Fruit fly (Drosophila melanogaster) whole organism, embryonic: ENCODE data around the gene SNRPG.

Experiments
- ATbp ChIP-seq: fragments of 200-800 bp; sonication (Bioruptor generic); optimal IDR thresholded peaks from 2 replicates; lab custom pipeline; 2017; ENCODE audit warnings: missing biosample characterization, mild to moderate bottlenecking, missing genetic modification characterization, missing genetic modification reagents
- Awh ChIP-seq: fragments of 200-800 bp; sonication (Bioruptor generic); IDR thresholded peaks from 2 replicates; pipeline ENCODE4, ENCODE4 v1.3.6; 2022; ENCODE audit warnings: missing biosample characterization, missing genetic modification characterization
- BtbVII ChIP-seq: fragments of 200-800 bp; sonication (Bioruptor generic); optimal IDR thresholded peaks from 3 replicates; lab custom pipeline; 2017; ENCODE audit warnings: missing biosample characterization, mild to moderate bottlenecking, missing genetic modification characterization
- CG10274 ChIP-seq: fragments of 200-800 bp; sonication (Bioruptor generic); optimal IDR thresholded peaks from 3 replicates; lab custom pipeline; 2017; ENCODE audit warnings: missing biosample characterization, mild to moderate bottlenecking, missing genetic modification characterization
- CG10543 ChIP-seq: fragments of 200-800 bp; sonication (Bioruptor generic); optimal IDR thresholded peaks from 3 replicates; lab custom pipeline; 2017; ENCODE audit warnings: missing biosample characterization, mild to moderate bottlenecking, missing genetic modification characterization, moderate library complexity
- CG11695 ChIP-seq: fragments of 200-800 bp; sonication (Bioruptor generic); IDR thresholded peaks from 3 replicates; pipeline ENCODE4 v1.3.6; 2022; ENCODE audit warnings: missing biosample characterization, missing genetic modification characterization
- CG14710 ChIP-seq: fragments of 200-800 bp; sonication (Bioruptor generic); optimal IDR thresholded peaks from 3 replicates; lab custom pipeline; 2019; ENCODE audit warnings: missing biosample characterization, mild to moderate bottlenecking, missing genetic modification characterization, moderate library complexity
- CG15601 ChIP-seq: fragments of 200-800 bp; sonication (Bioruptor generic); optimal IDR thresholded peaks from 3 replicates; lab custom pipeline; 2019; ENCODE audit warnings: missing biosample characterization, mild to moderate bottlenecking, missing genetic modification characterization, moderate library complexity
- CG15696 ChIP-seq: fragments of 200-800 bp; sonication (Bioruptor generic); optimal IDR thresholded peaks from 2 replicates; lab custom pipeline; 2019; ENCODE audit warnings: missing biosample characterization, mild to moderate bottlenecking, missing genetic modification characterization, moderate library complexity
- CG16779 ChIP-seq: fragments of 200-800 bp; sonication (Bioruptor generic); IDR thresholded peaks from 2 replicates; pipeline ENCODE4 v1.3.6; 2022; ENCODE audit warnings: missing biosample characterization, missing genetic modification characterization
- CG17612 ChIP-seq: fragments of 200-800 bp; sonication (Bioruptor generic); IDR thresholded peaks from 2 replicates; pipeline ENCODE4 v1.3.6; 2022; ENCODE audit warnings: missing biosample characterization, missing genetic modification characterization
- CG2120 ChIP-seq: fragments of 200-800 bp; sonication (Bioruptor generic); optimal IDR thresholded peaks from 3 replicates; lab custom pipeline; 2016; ENCODE audit warnings: missing biosample characterization, missing genetic modification characterization
- CG2202 ChIP-seq: fragments of 200-800 bp; sonication (Bioruptor generic); optimal IDR thresholded peaks from 2 replicates; lab custom pipeline; 2018; ENCODE audit warnings: missing biosample characterization, mild to moderate bottlenecking, missing genetic modification characterization
- CG33557 ChIP-seq: fragments of 200-800 bp; sonication (Bioruptor generic); optimal IDR thresholded peaks from 2 replicates; lab custom pipeline; 2019; ENCODE audit warnings: missing biosample characterization, mild to moderate bottlenecking, missing genetic modification characterization, moderate library complexity
- CG5245 ChIP-seq: fragments of 200-800 bp; sonication (Bioruptor generic); optimal IDR thresholded peaks from 3 replicates; lab custom pipeline; 2016; ENCODE audit warnings: missing biosample characterization, missing genetic modification characterization
- CG7745 ChIP-seq: fragments of 200-800 bp; sonication (Bioruptor generic); optimal IDR thresholded peaks from 2 replicates; lab custom pipeline; 2018; ENCODE audit warnings: missing biosample characterization, mild to moderate bottlenecking, missing genetic modification characterization, moderate library complexity
- CG7987 ChIP-seq: fragments of 200-800 bp; sonication (Bioruptor generic); optimal IDR thresholded peaks from 2 replicates; lab custom pipeline; 2018; ENCODE audit warnings: missing biosample characterization, mild to moderate bottlenecking, missing genetic modification characterization, moderate library complexity
- CrebB ChIP-seq: fragments of 200-800 bp; sonication (Bioruptor generic); optimal IDR thresholded peaks from 3 replicates; lab custom pipeline; 2018; ENCODE audit warnings: missing biosample characterization, mild to moderate bottlenecking, missing genetic modification characterization
- D19A ChIP-seq: fragments of 200-800 bp; optimal IDR thresholded peaks from 3 replicates; lab custom pipeline; 2019; ENCODE audit warnings: missing biosample characterization, mild to moderate bottlenecking, missing genetic modification characterization, moderate library complexity
- Dip3 ChIP-seq: fragments of 200-800 bp; sonication (Bioruptor generic); optimal IDR thresholded peaks from 3 replicates; lab custom pipeline; 2016; ENCODE audit warnings: missing biosample characterization, missing genetic modification characterization
- Dref ChIP-seq: fragments of 200-800 bp; sonication (Bioruptor generic); IDR thresholded peaks from 2 replicates; pipeline ENCODE4 v1.3.6; 2022; ENCODE audit warnings: missing biosample characterization, missing genetic modification characterization
- Eip74EF ChIP-seq, 2 experiments: fragments of 200-800 bp in 1 of 2; fragments of >200 bp in 1 of 2; sonication (Bioruptor generic) in 1 of 2; optimal IDR thresholded peaks; 2 replicates each; lab custom pipeline; 2017 to 2019; ENCODE audit warnings: missing biosample characterization in 2 of 2, missing genetic modification characterization in 2 of 2, mild to moderate bottlenecking in 1 of 2, moderate library complexity in 1 of 2
- Ets65A ChIP-seq: fragments of 200-800 bp; sonication (Bioruptor generic); peaks from one replicate; lab custom pipeline; 2016; ENCODE audit warnings: missing biosample characterization, missing genetic modification characterization
- HLHmδ ChIP-seq: fragments of 200-800 bp; sonication (Bioruptor generic); optimal IDR thresholded peaks from 2 replicates; lab custom pipeline; 2018; ENCODE audit warnings: missing biosample characterization, mild to moderate bottlenecking, missing genetic modification characterization, moderate library complexity
- Hey ChIP-seq: fragments of 200-800 bp; sonication (Bioruptor generic); optimal IDR thresholded peaks from 3 replicates; lab custom pipeline; 2018; ENCODE audit warnings: missing biosample characterization, mild to moderate bottlenecking, missing genetic modification characterization
- Hr78 ChIP-seq, 2 experiments: fragments of 200-800 bp in 1 of 2; fragments of >200 bp in 1 of 2; sonication (Bioruptor generic) in 1 of 2; optimal IDR thresholded peaks; 2 replicates each; lab custom pipeline; 2017 to 2019; ENCODE audit warnings: missing biosample characterization in 2 of 2, missing genetic modification characterization in 2 of 2, mild to moderate bottlenecking in 1 of 2, moderate library complexity in 1 of 2
- MTF-1 ChIP-seq: fragments of 200-800 bp; sonication (Bioruptor generic); optimal IDR thresholded peaks from 2 replicates; lab custom pipeline; 2018; ENCODE audit warnings: missing biosample characterization, mild to moderate bottlenecking, missing genetic modification characterization, borderline replicate concordance
- Med ChIP-seq: fragments of 200-800 bp; sonication (Bioruptor generic); peaks from one replicate; lab custom pipeline; 2016; ENCODE audit warnings: missing biosample characterization, missing genetic modification characterization, mild to moderate bottlenecking, inconsistent platforms, moderate library complexity
- Myb ChIP-seq: fragments of 200-800 bp; sonication (Bioruptor generic); optimal IDR thresholded peaks from 2 replicates; lab custom pipeline; 2016; ENCODE audit warnings: missing biosample characterization, missing genetic modification characterization
- Pdp1 ChIP-seq, 2 experiments: fragments of 200-800 bp; sonication (Bioruptor generic); optimal IDR thresholded peaks; 3 replicates each; lab custom pipeline; 2016; ENCODE audit warnings: missing biosample characterization in 2 of 2, missing genetic modification characterization in 2 of 2, mild to moderate bottlenecking in 1 of 2, moderate library complexity in 1 of 2
- Side ChIP-seq: fragments of 200-800 bp; sonication (Bioruptor generic); optimal IDR thresholded peaks from 2 replicates; lab custom pipeline; 2016; ENCODE audit warnings: missing biosample characterization, missing genetic modification characterization
- bigmax ChIP-seq: fragments of 200-800 bp; sonication (Bioruptor generic); optimal IDR thresholded peaks from 2 replicates; lab custom pipeline; 2018; ENCODE audit warnings: missing biosample characterization, mild to moderate bottlenecking, missing genetic modification characterization
- bsh ChIP-seq, 2 experiments: fragments of 200-800 bp; sonication (Bioruptor generic); optimal IDR thresholded peaks; 2 replicates each; lab custom pipeline; 2017 to 2018; ENCODE audit warnings: mild to moderate bottlenecking in 2 of 2, missing biosample characterization in 2 of 2, missing genetic modification characterization in 2 of 2, moderate library complexity in 1 of 2
- crol ChIP-seq: fragments of 200-800 bp; sonication (Bioruptor generic); IDR thresholded peaks from 2 replicates; pipeline ENCODE4 v1.3.6; 2022; ENCODE audit warnings: missing biosample characterization, missing genetic modification characterization
- dmrt11E ChIP-seq: fragments of 200-800 bp; sonication (Bioruptor generic); optimal IDR thresholded peaks from 3 replicates; lab custom pipeline; 2018; ENCODE audit warnings: missing biosample characterization, mild to moderate bottlenecking, missing genetic modification characterization, moderate library complexity
- exex ChIP-seq: fragments of 200-800 bp; sonication (Bioruptor generic); optimal IDR thresholded peaks from 4 replicates; lab custom pipeline; 2018; ENCODE audit warnings: missing biosample characterization, mild to moderate bottlenecking, missing genetic modification characterization, moderate library complexity
- fd64A ChIP-seq: fragments of 200-800 bp; sonication (Bioruptor generic); optimal IDR thresholded peaks from 3 replicates; lab custom pipeline; 2018; ENCODE audit warnings: missing biosample characterization, mild to moderate bottlenecking, missing genetic modification characterization
- jing ChIP-seq: fragments of 200-800 bp; sonication (Bioruptor generic); optimal IDR thresholded peaks from 2 replicates; lab custom pipeline; 2018; ENCODE audit warnings: missing biosample characterization, mild to moderate bottlenecking, missing genetic modification characterization
- kay ChIP-seq: fragments of 200-800 bp; sonication (Bioruptor generic); optimal IDR thresholded peaks from 2 replicates; lab custom pipeline; 2016; ENCODE audit warnings: missing biosample characterization, missing genetic modification characterization
- kni ChIP-seq: fragments of 200-800 bp; sonication (Bioruptor generic); optimal IDR thresholded peaks from 3 replicates; lab custom pipeline; 2017; ENCODE audit warnings: mild to moderate bottlenecking, missing biosample characterization, missing genetic modification reagents, missing genetic modification characterization
- unc-4 ChIP-seq: fragments of 200-800 bp; sonication (Bioruptor generic); IDR thresholded peaks from 2 replicates; pipeline ENCODE4 v1.3.6; 2022; ENCODE audit warnings: missing biosample characterization, missing genetic modification characterization; ENCODE audit not compliant: partially characterized antibody

SNRPG gene

DNA sequence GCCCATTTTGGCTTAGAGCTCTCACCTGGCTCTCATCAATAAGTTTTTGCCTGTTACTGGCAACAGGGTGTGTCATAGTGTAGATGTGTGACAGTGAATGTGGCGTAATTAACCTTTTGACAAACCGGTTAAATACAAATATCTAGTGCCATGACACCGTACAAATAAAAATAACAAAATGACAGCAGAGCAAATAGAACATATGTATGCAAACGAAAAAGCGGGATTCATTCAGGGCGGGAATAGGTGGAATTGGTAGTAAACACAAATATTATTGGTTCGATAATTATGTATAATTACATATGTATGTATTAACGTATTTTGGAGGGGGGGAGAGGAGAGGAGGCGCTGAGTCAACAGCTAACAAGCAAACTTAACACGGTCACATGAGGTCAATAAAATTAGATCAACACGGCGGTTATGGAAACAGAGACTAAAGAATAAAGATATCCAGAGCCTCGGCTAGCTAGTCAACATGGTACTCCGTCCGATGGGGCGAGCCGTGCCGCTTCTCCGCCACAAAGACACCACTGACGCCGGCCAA is 43.9 kb downstream of the SNRPG start:
- TF ChIP-seq CG11695 (no peak), exex (tag; lab: Kevin White, UChicago) (peak; percentile 9), kni (GFP tag; lab: Kevin White, UChicago) (peak; percentile 36), CG2120 (GFP tag; lab: Kevin White, UChicago) (peak; percentile 11), unc-4 (GFP tag; lab: Robert Waterston, UW) (no peak), CG17612 (GFP tag; lab: Robert Waterston, UW) (no peak), Ets65A (GFP tag; lab: Kevin White, UChicago) (peak; percentile 56), CG7987 (GFP tag; lab: Kevin White, UChicago) (peak; percentile 21), dmrt11E (tag; lab: Kevin White, UChicago) (peak; percentile 13), jing (no peak), CG16779 (no peak), CrebB (tag; lab: Kevin White, UChicago) (peak; percentile 10), CG33557 (GFP tag; lab: Kevin White, UChicago) (peak; percentile 28), CG15696 (tag; lab: Kevin White, UChicago) (peak; percentile 6), Dip3 (GFP tag; lab: Kevin White, UChicago) (no peak), CG2202 (tag; lab: Kevin White, UChicago) (peak; percentile 1), Hey (no peak), Awh (GFP tag; lab: Robert Waterston, UW) (0 out of 2 replicates have a peak, but pooled peaks have one; percentile 17), HLHmδ (no peak), CG5245 (GFP tag; lab: Kevin White, UChicago) (no peak), Med (GFP tag; lab: Kevin White, UChicago) (peak; percentile 21), Side (GFP tag; lab: Kevin White, UChicago) (no peak), D19A (tag; lab: Kevin White, UChicago) (no peak), CG7745 (peak; percentile 52), CG10543 (GFP tag; lab: Kevin White, UChicago) (peak; percentile 23), ATbp (peak; percentile 20), CG10274 (GFP tag; lab: Kevin White, UChicago) (no peak), kay (GFP tag; lab: Kevin White, UChicago) (peak; percentile 16), crol (GFP tag; lab: Robert Waterston, UW) (peak; percentile 35; the same call in 1 of the 2 replicates), bsh (GFP tag; optimal IDR thresholded peaks at IDR 0.05; lab: Kevin White, UChicago) (no peak), Eip74EF (GFP tag; optimal IDR thresholded peaks at IDR 0.05; lab: Kevin White, UChicago) (peak in 1 of 2 experiments; percentile 0), CG15601 (tag; lab: Kevin White, UChicago) (peak; percentile 27), Pdp1 (GFP tag; optimal IDR thresholded peaks at IDR 0.05; lab: Kevin White, UChicago) (peak in 1 of 2 experiments; percentile 10), Myb (GFP tag; lab: Kevin White, UChicago) (no peak), CG14710 (tag; lab: Kevin White, UChicago) (peak; percentile 12), BtbVII (GFP tag; lab: Kevin White, UChicago) (no peak), Hr78 (GFP tag; optimal IDR thresholded peaks at IDR 0.05; lab: Kevin White, UChicago) (peak in 1 of 2 experiments; percentile 89), Dref (GFP tag; lab: Robert Waterston, UW) (no peak), bigmax (GFP tag; lab: Kevin White, UChicago) (no peak), MTF-1 (GFP tag; lab: Kevin White, UChicago) (no peak), fd64A (GFP tag; lab: Kevin White, UChicago) (peak; percentile 30)
